Worm (Caenorhabditis elegans): ENCODE data around the gene Y49F6A.5.

The Y49F6A.5 gene

ce11 chrII:3609764-3610163 lies at the start of gene Y49F6A.5:
Y49F6A.5 (minus strand) TSS chrII:3609864.
- no peak for TF ChIP-seq aly-2 (tag; optimal IDR thresholded peaks at IDR 0.05)
- no peak for TF ChIP-seq fkh-10 (GFP tag; optimal IDR thresholded peaks at IDR 0.05)
- TF ChIP-seq F16B12.6 (tag; optimal IDR thresholded peaks at IDR 0.05): no peak
- no peak for TF ChIP-seq elt-3 (tag; optimal IDR thresholded peaks at IDR 0.05)

DNA sequence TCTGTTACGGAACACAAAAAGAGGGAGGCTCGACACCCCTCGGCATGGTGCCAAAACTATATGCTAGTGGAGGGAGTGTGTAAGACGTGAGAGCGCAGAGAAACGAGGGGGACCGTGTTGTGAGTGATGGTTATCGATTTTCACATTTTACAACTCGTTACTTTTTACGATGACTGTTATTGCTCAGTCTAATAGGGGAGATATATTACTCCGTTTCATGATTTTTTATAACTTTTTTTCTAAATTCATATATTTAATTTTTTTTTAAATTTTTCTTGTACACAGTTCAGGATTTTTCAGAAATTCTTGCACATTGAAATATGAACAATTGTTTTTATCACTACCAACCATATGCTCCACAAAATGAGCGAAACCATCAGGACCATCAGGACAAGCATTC lies 45.7 kb upstream of the Y49F6A.5 start, which contains the start of gene F19B10.5:
Gene F19B10.5, plus strand, starts transcription at position 301 of the 400 bp plus-strand sequence.
- no peak for TF ChIP-seq hpl-2 (GFP tag; optimal IDR thresholded peaks at IDR 0.05)
- TF ChIP-seq efl-1 (optimal IDR thresholded peaks at IDR 0.05): no peak
- peak in 1 of 2 experiments; percentile 31 for TF ChIP-seq efl-1 (GFP tag; optimal IDR thresholded peaks at IDR 0.05 in 1 of 2)

DNA sequence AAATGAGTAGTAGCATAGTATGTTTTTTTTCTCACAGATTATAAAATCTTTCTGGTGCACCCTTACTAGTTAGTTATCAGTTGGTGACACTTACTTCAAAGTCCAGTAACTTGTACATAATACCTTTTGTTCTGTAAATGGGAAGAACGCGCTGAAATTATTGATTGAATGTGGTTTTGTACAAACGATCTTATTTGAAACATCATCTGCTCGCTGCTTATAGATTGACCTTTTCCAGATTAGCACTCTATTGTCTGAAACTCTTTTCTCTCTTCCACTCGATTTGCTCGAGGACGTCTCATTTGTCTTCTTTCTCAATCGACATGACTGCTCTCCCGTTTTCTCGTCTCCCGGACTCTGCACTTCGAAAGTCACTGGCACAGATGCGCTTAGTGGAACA lies 37.4 kb upstream of the Y49F6A.5 start, which contains the start of gene fbxb-33:
Gene fbxb-33, plus strand, starts transcription at position 301 of the 400 bp plus-strand sequence.
- TF ChIP-seq hlh-17 (GFP tag; optimal IDR thresholded peaks at IDR 0.05; ENCODE audit: borderline replicate concordance) (no peak), skn-1 (tag; optimal IDR thresholded peaks at IDR 0.05) (no peak), egl-27 (tag; optimal IDR thresholded peaks at IDR 0.05) (no peak), nhr-77 (tag; optimal IDR thresholded peaks at IDR 0.05) (no peak), lsy-2 (tag; optimal IDR thresholded peaks at IDR 0.05) (no peak), ceh-63 (GFP tag; optimal IDR thresholded peaks at IDR 0.05) (no peak), blmp-1 (tag; optimal IDR thresholded peaks at IDR 0.05) (no peak), ceh-8 (GFP tag; optimal IDR thresholded peaks at IDR 0.05) (no peak), aha-1 (tag; optimal IDR thresholded peaks at IDR 0.05) (no peak), swsn-7 (tag; optimal IDR thresholded peaks at IDR 0.05) (no peak), lin-14 (GFP tag; optimal IDR thresholded peaks at IDR 0.05) (no peak), elt-3 (tag; optimal IDR thresholded peaks at IDR 0.05) (no peak), unc-30 (tag; optimal IDR thresholded peaks at IDR 0.05) (no peak), vab-15 (tag; optimal IDR thresholded peaks at IDR 0.05) (no peak), efl-3 (GFP tag; optimal IDR thresholded peaks at IDR 0.05) (no peak), ces-1 (GFP tag; optimal IDR thresholded peaks at IDR 0.05) (no peak), nhr-11 (tag; optimal IDR thresholded peaks at IDR 0.05) (no peak)

DNA sequence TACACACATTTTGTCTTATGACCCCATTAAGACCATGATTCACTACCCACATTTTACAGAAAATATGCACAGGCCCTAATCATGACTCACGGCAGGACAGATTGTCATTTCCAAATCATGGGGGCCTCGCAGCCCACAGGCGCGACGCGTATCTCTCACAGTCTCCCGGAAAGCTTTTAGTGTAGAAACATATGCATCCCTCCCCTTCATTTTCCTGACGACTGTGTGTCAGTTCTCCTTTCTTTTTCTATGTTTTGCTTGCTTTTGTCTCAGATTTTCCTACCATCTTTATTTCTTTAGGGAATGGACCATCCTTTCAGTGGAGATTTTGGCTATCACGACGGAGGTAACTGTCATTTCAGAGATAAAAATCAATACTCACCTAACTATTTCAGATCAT lies 31.5 kb upstream of the Y49F6A.5 start, which contains the start of gene M151.1:
Gene M151.1, plus strand, starts transcription at position 301 of the 400 bp plus-strand sequence.
- TF ChIP-seq sptf-1 (tag; optimal IDR thresholded peaks at IDR 0.05) (no peak), efl-1 (optimal IDR thresholded peaks at IDR 0.05) (no peak), efl-1 (GFP tag; optimal IDR thresholded peaks at IDR 0.05 in 1 of 2) (peak in 1 of 2 experiments; percentile 47)

DNA sequence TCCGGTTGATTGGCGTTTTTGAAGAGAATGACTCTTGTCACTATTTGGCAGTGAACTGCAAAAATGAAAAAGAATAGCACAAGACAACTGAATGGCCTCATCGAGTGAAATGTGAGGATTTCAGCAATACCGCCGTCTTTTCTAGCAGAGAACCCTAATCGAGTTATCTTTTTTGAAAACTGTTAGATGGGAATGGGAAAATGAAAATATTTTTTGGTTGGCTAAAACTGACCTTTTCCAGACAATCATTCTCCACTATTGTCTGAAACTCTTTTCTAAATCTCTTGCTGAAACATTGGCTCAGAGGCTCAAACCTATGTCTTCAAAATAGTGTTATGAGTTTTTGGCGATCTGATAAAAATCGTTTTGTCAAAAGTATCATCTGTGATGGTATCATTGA lies 30.5 kb upstream of the Y49F6A.5 start, which contains the start of gene M151.10:
Gene M151.10, minus strand, starts transcription at position 101 of the 400 bp plus-strand sequence.
- TF ChIP-seq ztf-11 (tag; optimal IDR thresholded peaks at IDR 0.05) (no peak), ceh-8 (GFP tag; optimal IDR thresholded peaks at IDR 0.05) (no peak), nhr-11 (tag; optimal IDR thresholded peaks at IDR 0.05) (no peak)

DNA sequence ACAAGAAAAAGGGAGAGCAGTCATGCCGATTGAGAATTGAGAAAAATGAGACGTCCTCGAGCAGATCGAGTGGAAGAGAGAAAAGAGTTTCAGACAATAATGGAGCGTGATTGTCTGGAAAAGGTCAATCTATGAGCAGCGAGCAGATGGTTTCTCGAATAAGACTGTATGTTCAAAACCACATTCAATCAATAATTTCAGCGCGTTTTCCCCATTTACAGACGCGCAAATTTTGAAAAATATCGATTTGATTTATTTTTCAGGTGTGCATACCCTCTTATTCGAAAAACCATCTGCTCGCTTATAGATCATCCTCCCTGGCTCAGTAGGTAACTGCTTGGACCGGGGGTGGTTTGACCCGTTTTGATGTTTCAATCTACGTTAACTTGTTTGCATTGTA lies 29.6 kb upstream of the Y49F6A.5 start, which contains the start of gene fbxb-31:
Gene fbxb-31, minus strand, starts transcription at position 101 of the 400 bp plus-strand sequence.
- TF ChIP-seq nhr-90 (tag; optimal IDR thresholded peaks at IDR 0.05; ENCODE audit: poor library complexity) (no peak), snpc-4 (tag; optimal IDR thresholded peaks at IDR 0.05) (no peak), alr-1 (tag; optimal IDR thresholded peaks at IDR 0.05; ENCODE audit: borderline replicate concordance) (no peak), isw-1 (GFP tag; IDR thresholded peaks at IDR 0.05) (no peak), nhr-84 (tag; optimal IDR thresholded peaks at IDR 0.05) (no peak), unc-98 (GFP tag; IDR thresholded peaks at IDR 0.05) (no peak), nhr-77 (tag; optimal IDR thresholded peaks at IDR 0.05) (no peak), grh-1 (GFP tag; IDR thresholded peaks at IDR 0.05) (no peak), ceh-88 (GFP tag; IDR thresholded peaks at IDR 0.05) (no peak), jun-1 (tag; optimal IDR thresholded peaks at IDR 0.05) (no peak), tlp-1 (tag; optimal IDR thresholded peaks at IDR 0.05) (no peak), rnt-1 (tag; optimal IDR thresholded peaks at IDR 0.05) (no peak), mef-2 (tag; optimal IDR thresholded peaks at IDR 0.05) (no peak), vab-15 (tag; optimal IDR thresholded peaks at IDR 0.05) (no peak), elt-2 (tag; optimal IDR thresholded peaks at IDR 0.05) (no peak), fos-1 (tag; optimal IDR thresholded peaks at IDR 0.05) (no peak)
